Fruit fly (Drosophila melanogaster) whole organism, embryonic: Measurements from ENCODE around the gene Gr93d.

Source experiments
- B-H2 ChIP-seq: fragments of 200-800 bp; sonication (Bioruptor generic); optimal IDR thresholded peaks from 2 replicates; lab custom pipeline; 2018; ENCODE audit warnings: missing biosample characterization, mild to moderate bottlenecking, missing genetic modification characterization
- Blimp-1 ChIP-seq: fragments of 200-800 bp; sonication (Bioruptor generic); optimal IDR thresholded peaks from 3 replicates; lab custom pipeline; 2018; ENCODE audit warnings: missing biosample characterization, missing genetic modification characterization, mild to moderate bottlenecking, moderate library complexity, missing genetic modification reagents
- CG10147 ChIP-seq: fragments of 200-800 bp; sonication (Bioruptor generic); optimal IDR thresholded peaks from 2 replicates; lab custom pipeline; 2019; ENCODE audit warnings: missing biosample characterization, mild to moderate bottlenecking, missing genetic modification characterization, moderate library complexity
- CG10654 ChIP-seq: fragments of 200-800 bp; sonication (Bioruptor generic); optimal IDR thresholded peaks from 2 replicates; lab custom pipeline; 2016; ENCODE audit warnings: missing biosample characterization, missing genetic modification characterization
- CG11504 ChIP-seq: fragments of 200-800 bp; sonication (Bioruptor generic); optimal IDR thresholded peaks from 3 replicates; lab custom pipeline; 2019; ENCODE audit warnings: missing biosample characterization, mild to moderate bottlenecking, missing genetic modification characterization, moderate library complexity
- CG12236 ChIP-seq: fragments of 200-800 bp; sonication (Bioruptor generic); optimal IDR thresholded peaks from 2 replicates; lab custom pipeline; 2016; ENCODE audit warnings: missing biosample characterization, missing genetic modification characterization
- CG12391 ChIP-seq: fragments of 200-800 bp; sonication (Bioruptor generic); optimal IDR thresholded peaks from 3 replicates; lab custom pipeline; 2018; ENCODE audit warnings: missing biosample characterization, mild to moderate bottlenecking, missing genetic modification characterization, moderate library complexity
- CG12942 ChIP-seq: fragments of 200-800 bp; sonication (Bioruptor generic); optimal IDR thresholded peaks from 3 replicates; lab custom pipeline; 2016; ENCODE audit warnings: missing biosample characterization, missing genetic modification characterization
- CG13424 ChIP-seq: fragments of 200-800 bp; sonication (Bioruptor generic); optimal IDR thresholded peaks from 2 replicates; lab custom pipeline; 2019; ENCODE audit warnings: missing biosample characterization, mild to moderate bottlenecking, missing genetic modification characterization, moderate library complexity
- CG15073 ChIP-seq: fragments of 200-800 bp; sonication (Bioruptor generic); optimal IDR thresholded peaks from 2 replicates; lab custom pipeline; 2016; ENCODE audit warnings: missing biosample characterization, missing genetic modification characterization
- CG17612 ChIP-seq: fragments of 200-800 bp; sonication (Bioruptor generic); IDR thresholded peaks from 2 replicates; pipeline ENCODE4 v1.3.6; 2022; ENCODE audit warnings: missing biosample characterization, missing genetic modification characterization
- CG18262 ChIP-seq: fragments of 200-800 bp; optimal IDR thresholded peaks from 3 replicates; lab custom pipeline; 2019; ENCODE audit warnings: missing biosample characterization, mild to moderate bottlenecking, missing genetic modification characterization, moderate library complexity
- CG2116 ChIP-seq: fragments of 200-800 bp; sonication (Bioruptor generic); optimal IDR thresholded peaks from 3 replicates; lab custom pipeline; 2018; ENCODE audit warnings: missing biosample characterization, mild to moderate bottlenecking, missing genetic modification characterization
- CG2199 ChIP-seq: fragments of 200-800 bp; sonication (Bioruptor generic); IDR thresholded peaks from 3 replicates; pipeline ENCODE4 v1.3.6; 2022; ENCODE audit warnings: missing biosample characterization, missing genetic modification characterization
- CG30403 ChIP-seq: fragments of 200-800 bp; sonication (Bioruptor generic); optimal IDR thresholded peaks from 3 replicates; lab custom pipeline; 2016; ENCODE audit warnings: missing biosample characterization, missing genetic modification characterization
- CG31441 ChIP-seq: fragments of 200-800 bp; sonication (Bioruptor generic); IDR thresholded peaks from 2 replicates; pipeline ENCODE4 v1.3.6; 2022; ENCODE audit warnings: missing biosample characterization, missing genetic modification characterization
- CG9215 ChIP-seq: fragments of 200-800 bp; sonication (Bioruptor generic); IDR thresholded peaks from 2 replicates; pipeline ENCODE4 v1.3.6; 2022; ENCODE audit warnings: missing biosample characterization, missing genetic modification characterization
- D19B ChIP-seq: fragments of 200-800 bp; sonication (Bioruptor generic); optimal IDR thresholded peaks from 2 replicates; lab custom pipeline; 2017; ENCODE audit warnings: missing biosample characterization, mild to moderate bottlenecking, missing genetic modification characterization
- Dip2 ChIP-seq: fragments of 200-800 bp; sonication (Bioruptor generic); IDR thresholded peaks from 2 replicates; pipeline ENCODE4 v1.3.6; 2022; ENCODE audit warnings: missing biosample characterization, missing genetic modification characterization
- Gsc ChIP-seq: fragments of 200-800 bp; sonication (Bioruptor generic); IDR thresholded peaks from 2 replicates; pipeline ENCODE4 v1.3.6; 2022; ENCODE audit warnings: missing biosample characterization, missing genetic modification characterization
- Hand ChIP-seq: fragments of 200-800 bp; sonication (Bioruptor generic); optimal IDR thresholded peaks from 2 replicates; lab custom pipeline; 2017; ENCODE audit warnings: mild to moderate bottlenecking, missing biosample characterization, missing genetic modification reagents, missing genetic modification characterization
- HmgZ ChIP-seq: fragments of 200-800 bp; sonication (Bioruptor generic); optimal IDR thresholded peaks from 2 replicates; lab custom pipeline; 2018; ENCODE audit warnings: missing biosample characterization, mild to moderate bottlenecking, missing genetic modification characterization
- Kr ChIP-seq: fragments of 200-800 bp; sonication (Bioruptor generic); optimal IDR thresholded peaks from 2 replicates; lab custom pipeline; 2017; ENCODE audit warnings: missing biosample characterization, mild to moderate bottlenecking, missing genetic modification characterization
- MTF-1 ChIP-seq: fragments of 200-800 bp; sonication (Bioruptor generic); optimal IDR thresholded peaks from 2 replicates; lab custom pipeline; 2018; ENCODE audit warnings: missing biosample characterization, mild to moderate bottlenecking, missing genetic modification characterization, borderline replicate concordance
- Mes4 ChIP-seq: fragments of 200-800 bp; sonication (Bioruptor generic); optimal IDR thresholded peaks from 2 replicates; lab custom pipeline; 2016; ENCODE audit warnings: missing biosample characterization, missing genetic modification characterization
- Mrtf ChIP-seq: fragments of 200-800 bp; sonication (Bioruptor generic); IDR thresholded peaks from 3 replicates; pipeline ENCODE4 v1.3.6; 2022; ENCODE audit warnings: missing biosample characterization, missing genetic modification characterization
- NFAT ChIP-seq: fragments of 200-800 bp; sonication (Bioruptor generic); IDR thresholded peaks from 2 replicates; pipeline ENCODE4 v1.3.6; 2022; ENCODE audit warnings: missing biosample characterization, missing genetic modification characterization
- Sox100B ChIP-seq: fragments of 200-800 bp; sonication (Bioruptor generic); optimal IDR thresholded peaks from 3 replicates; lab custom pipeline; 2018; ENCODE audit warnings: missing biosample characterization, mild to moderate bottlenecking, missing genetic modification characterization
- YL-1 ChIP-seq: fragments of 200-800 bp; sonication (Bioruptor generic); optimal IDR thresholded peaks from 3 replicates; lab custom pipeline; 2017; ENCODE audit warnings: missing biosample characterization, mild to moderate bottlenecking, missing genetic modification characterization
- dm ChIP-seq: fragments of 200-800 bp; sonication (Bioruptor generic); optimal IDR thresholded peaks from 3 replicates; lab custom pipeline; 2016; ENCODE audit warnings: missing biosample characterization, missing genetic modification characterization
- fd3F ChIP-seq: fragments of 200-800 bp; sonication (Bioruptor generic); optimal IDR thresholded peaks from 2 replicates; lab custom pipeline; 2018; ENCODE audit warnings: missing biosample characterization, mild to moderate bottlenecking, missing genetic modification characterization, moderate library complexity
- fd64A ChIP-seq: fragments of 200-800 bp; sonication (Bioruptor generic); optimal IDR thresholded peaks from 3 replicates; lab custom pipeline; 2018; ENCODE audit warnings: missing biosample characterization, mild to moderate bottlenecking, missing genetic modification characterization
- gce ChIP-seq: fragments of 200-800 bp; sonication (Bioruptor generic); IDR thresholded peaks from 3 replicates; pipeline ENCODE4 v1.3.6; 2022; ENCODE audit warnings: missing biosample characterization, missing genetic modification characterization
- gsb-n ChIP-seq: fragments of 200-800 bp; sonication (Bioruptor generic); optimal IDR thresholded peaks from 3 replicates; lab custom pipeline; 2018; ENCODE audit warnings: missing biosample characterization, mild to moderate bottlenecking, missing genetic modification characterization
- hkb ChIP-seq, 2 experiments: fragments of 200-800 bp in 1 of 2; fragments of >200 bp in 1 of 2; sonication (Bioruptor generic) in 1 of 2; IDR thresholded peaks in 1 of 2; optimal IDR thresholded peaks in 1 of 2; 2 replicates each; pipeline versions ENCODE4 v1.3.6 to Lab custom; 2017 to 2022; ENCODE audit warnings: missing biosample characterization in 1 of 2, missing genetic modification characterization in 1 of 2
- klu ChIP-seq: fragments of 200-800 bp; sonication (Bioruptor generic); IDR thresholded peaks from 2 replicates; pipeline ENCODE4 v1.3.6; 2022; ENCODE audit warnings: missing biosample characterization, missing genetic modification characterization
- lmd ChIP-seq: fragments of 200-800 bp; sonication (Bioruptor generic); IDR thresholded peaks from 2 replicates; pipeline ENCODE4 v1.3.6; 2022; ENCODE audit warnings: missing biosample characterization, missing genetic modification characterization
- nau ChIP-seq: fragments of 200-800 bp; sonication (Bioruptor generic); optimal IDR thresholded peaks from 3 replicates; lab custom pipeline; 2017; ENCODE audit warnings: missing biosample characterization, mild to moderate bottlenecking, missing genetic modification characterization, missing genetic modification reagents
- odd ChIP-seq: fragments of 200-800 bp; sonication (Bioruptor generic); optimal IDR thresholded peaks from 2 replicates; lab custom pipeline; 2017; ENCODE audit warnings: missing biosample characterization, mild to moderate bottlenecking, missing genetic modification characterization
- pzg ChIP-seq: fragments of 200-800 bp; sonication (Bioruptor generic); optimal IDR thresholded peaks from 3 replicates; lab custom pipeline; 2018; ENCODE audit warnings: missing biosample characterization, mild to moderate bottlenecking, missing genetic modification characterization, moderate library complexity
- row ChIP-seq: fragments of 200-800 bp; sonication (Bioruptor generic); IDR thresholded peaks from 3 replicates; pipeline ENCODE4 v1.3.6; 2022; ENCODE audit warnings: missing biosample characterization, missing genetic modification characterization
- salm ChIP-seq: fragments of 200-800 bp; sonication (Bioruptor generic); optimal IDR thresholded peaks from 2 replicates; lab custom pipeline; 2018; ENCODE audit warnings: missing biosample characterization, mild to moderate bottlenecking, missing genetic modification characterization
- sens ChIP-seq: fragments of 200-800 bp; sonication (Bioruptor generic); peaks from one replicate; lab custom pipeline; 2016; ENCODE audit warnings: missing biosample characterization, missing genetic modification characterization
- shn ChIP-seq: fragments of 200-800 bp; sonication (Bioruptor generic); optimal IDR thresholded peaks from 3 replicates; lab custom pipeline; 2016; ENCODE audit warnings: missing biosample characterization, missing genetic modification characterization
- sr ChIP-seq: fragments of 200-800 bp; sonication (Bioruptor generic); IDR thresholded peaks from 3 replicates; pipeline ENCODE4 v1.3.6; 2022; ENCODE audit warnings: missing biosample characterization, missing genetic modification characterization
- tio ChIP-seq: fragments of 200-800 bp; sonication (Bioruptor generic); optimal IDR thresholded peaks from 2 replicates; lab custom pipeline; 2017; ENCODE audit warnings: missing biosample characterization, missing genetic modification characterization, inconsistent platforms
- usp ChIP-seq: fragments of >200 bp; optimal IDR thresholded peaks from 2 replicates; lab custom pipeline; 2017; ENCODE audit warnings: missing biosample characterization, missing genetic modification characterization
- vvl ChIP-seq: fragments of 200-800 bp; sonication (Bioruptor generic); IDR thresholded peaks from 2 replicates; pipeline ENCODE4 v1.3.6; 2022; ENCODE audit warnings: missing biosample characterization, missing genetic modification characterization

Gr93d gene

dm6 chr3R:21863817-21864384 is 17.4 kb upstream of the Gr93d start (continued):
- TF ChIP-seq CG18262 (tag; lab: Kevin White, UChicago) (peak; percentile 28), hkb (optimal IDR thresholded peaks at IDR 0.05; lab: Kevin White, UChicago) (no peak), hkb (GFP tag; IDR thresholded peaks at IDR 0.05; lab: Robert Waterston, UW) (peak; percentile 20; the same call in 1 of the 2 replicates), CG31441 (GFP tag; lab: Robert Waterston, UW) (0 out of 2 replicates have a peak, but pooled peaks have one; percentile 29), Kr (GFP tag; lab: Kevin White, UChicago) (peak; percentile 16), lmd (GFP tag; lab: Robert Waterston, UW) (peak; percentile 14; the same call in 1 of the 2 replicates), CG13424 (tag; lab: Kevin White, UChicago) (peak; percentile 7), row (peak; percentile 43)

- TF ChIP-seq CG2199 (GFP tag; lab: Robert Waterston, UW) (peak; percentile 6; the same call in 1 of the 3 replicates), Mrtf (no peak), D19B (GFP tag; lab: Kevin White, UChicago) (no peak), Sox100B (peak; percentile 3), shn (GFP tag; lab: Kevin White, UChicago) (no peak), CG30403 (GFP tag; lab: Kevin White, UChicago) (no peak), gsb-n (tag; lab: Kevin White, UChicago) (peak; percentile 34), CG12391 (no peak), gce (GFP tag; lab: Robert Waterston, UW) (no peak), nau (GFP tag; lab: Kevin White, UChicago) (no peak), dm (no peak), CG11504 (peak; percentile 7), sr (GFP tag; lab: Robert Waterston, UW) (no peak), NFAT (GFP tag; lab: Robert Waterston, UW) (no peak), vvl (peak; percentile 36; the same call in 1 of the 2 replicates), B-H2 (no peak), CG9215 (GFP tag; lab: Robert Waterston, UW) (no peak), hkb (optimal IDR thresholded peaks at IDR 0.05; lab: Kevin White, UChicago) (no peak), hkb (GFP tag; IDR thresholded peaks at IDR 0.05; lab: Robert Waterston, UW) (no peak), CG10147 (no peak), CG12942 (GFP tag; lab: Kevin White, UChicago) (no peak), CG15073 (peak; percentile 80)
Measured at dm6 chr3R:21862868-21863267, 16.4 kb upstream of the Gr93d start.

dm6 chr3R:21862137-21862850 is 15.8 kb upstream of the Gr93d start:
- peak; percentile 74 for TF ChIP-seq Blimp-1 (GFP tag; lab: Kevin White, UChicago)
- no peak for TF ChIP-seq klu (GFP tag; lab: Robert Waterston, UW)
- peak; percentile 44 for TF ChIP-seq CG10654
- peak; percentile 72 for TF ChIP-seq fd64A (GFP tag; lab: Kevin White, UChicago)
- no peak for TF ChIP-seq fd3F
- no peak for TF ChIP-seq CG17612 (GFP tag; lab: Robert Waterston, UW)
- TF ChIP-seq odd: peak; percentile 68
- TF ChIP-seq tio (GFP tag; lab: Kevin White, UChicago): peak; percentile 54
- TF ChIP-seq YL-1 (GFP tag; lab: Kevin White, UChicago): peak; percentile 46
- TF ChIP-seq pzg (GFP tag; lab: Kevin White, UChicago): no peak
- TF ChIP-seq Mes4 (GFP tag; lab: Kevin White, UChicago): no peak
- TF ChIP-seq Hand (GFP tag; lab: Kevin White, UChicago): peak; percentile 25
- peak; percentile 86 for TF ChIP-seq salm (tag; lab: Kevin White, UChicago)
- no peak for TF ChIP-seq usp (GFP tag; lab: Kevin White, UChicago)
- TF ChIP-seq MTF-1: peak; percentile 23
- peak; percentile 5 for TF ChIP-seq CG12236 (GFP tag; lab: Kevin White, UChicago)
- TF ChIP-seq sens (GFP tag; lab: Kevin White, UChicago): peak; percentile 95
- TF ChIP-seq CG2116 (GFP tag; lab: Kevin White, UChicago): peak; percentile 41
- no peak for TF ChIP-seq Dip2 (GFP tag; lab: Robert Waterston, UW)
- TF ChIP-seq Gsc (GFP tag; lab: Robert Waterston, UW): no peak
- peak; percentile 11 for TF ChIP-seq HmgZ
